Fruit fly (Drosophila melanogaster): Measurements from ENCODE around the gene CG6040.

Gene CG6040

DNA sequence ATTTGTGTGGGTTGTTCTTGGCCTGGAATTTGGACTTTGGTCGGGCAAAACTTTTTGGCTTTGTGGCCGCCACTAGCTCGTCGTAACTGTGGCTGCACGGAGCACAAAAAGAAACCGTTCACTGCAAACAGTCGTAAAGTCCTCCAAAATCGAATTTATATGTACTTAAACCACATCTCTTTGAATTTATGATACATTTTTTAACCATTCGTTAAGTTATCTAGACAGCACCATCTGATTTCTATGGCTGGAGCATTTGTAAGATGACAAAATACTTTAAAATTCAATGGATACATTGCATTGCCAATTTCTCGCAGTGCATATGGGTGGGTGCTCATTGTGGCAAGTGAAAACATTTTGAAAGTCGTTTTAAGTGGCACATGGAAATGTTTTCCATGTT, 7.4 kb downstream of the CG6040 start (continued):
- TF ChIP-seq net (GFP tag; optimal IDR thresholded peaks at IDR 0.05) (peak; percentile 72), pdm3 (GFP tag; optimal IDR thresholded peaks at IDR 0.05) (peak; percentile 60), CG6276 (GFP tag; optimal IDR thresholded peaks at IDR 0.05) (peak; percentile 82), acj6 (GFP tag; optimal IDR thresholded peaks at IDR 0.05) (peak; percentile 57), CG16779 (tag; optimal IDR thresholded peaks at IDR 0.05) (peak; percentile 23), esn (GFP tag; optimal IDR thresholded peaks at IDR 0.05) (peak; percentile 64), lz (GFP tag; optimal IDR thresholded peaks at IDR 0.05) (peak; percentile 43), CG3919 (GFP tag; optimal IDR thresholded peaks at IDR 0.05) (peak; percentile 49)

DNA sequence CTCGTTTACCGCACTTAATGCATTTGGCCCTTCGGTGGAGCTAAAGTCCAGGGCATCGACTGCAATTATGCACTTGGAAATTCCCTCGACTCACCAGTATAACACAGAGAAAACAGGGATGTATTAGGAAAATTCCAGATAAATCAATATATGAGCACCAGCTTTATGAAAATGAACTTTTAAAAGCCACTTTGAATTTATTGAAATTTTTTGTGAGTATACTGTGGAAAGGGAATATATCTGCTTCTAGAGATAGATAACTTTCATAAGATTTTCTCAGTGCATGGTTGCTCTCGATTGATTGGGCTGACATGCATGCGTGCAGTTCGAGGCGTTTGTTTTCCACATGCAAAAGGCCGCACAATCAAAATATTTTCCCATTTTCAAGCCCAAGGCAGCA, 9.1 kb downstream of the CG6040 start:
- TF ChIP-seq CG6792 (GFP tag; optimal IDR thresholded peaks at IDR 0.05) (peak; percentile 60), fkh (GFP tag; optimal IDR thresholded peaks at IDR 0.05) (no peak), Smox (GFP tag; optimal IDR thresholded peaks at IDR 0.05) (peak; percentile 68), Met (GFP tag; optimal IDR thresholded peaks at IDR 0.05) (peak; percentile 68), esn (GFP tag; optimal IDR thresholded peaks at IDR 0.05) (peak; percentile 74), CG8119 (GFP tag; IDR thresholded peaks at IDR 0.05) (peak; percentile 82), Ets96B (tag; optimal IDR thresholded peaks at IDR 0.05) (peak; percentile 80), cyc (GFP tag; optimal IDR thresholded peaks at IDR 0.05) (peak; percentile 58), Sox102F (GFP tag; optimal IDR thresholded peaks at IDR 0.05) (peak; percentile 61), Hr38 (GFP tag; optimal IDR thresholded peaks at IDR 0.05) (no peak), CG9139 (GFP tag; optimal IDR thresholded peaks at IDR 0.05) (peak; percentile 0), Lpt (GFP tag; optimal IDR thresholded peaks at IDR 0.05) (peak; percentile 70), Ets21C (GFP tag; optimal IDR thresholded peaks at IDR 0.05) (peak; percentile 30), acj6 (GFP tag; optimal IDR thresholded peaks at IDR 0.05) (peak; percentile 76), CG10631 (GFP tag; optimal IDR thresholded peaks at IDR 0.05) (peak; percentile 79), CG6276 (GFP tag; optimal IDR thresholded peaks at IDR 0.05) (peak; percentile 67), CG6854 (GFP tag; optimal IDR thresholded peaks at IDR 0.05) (no peak), CG1621 (tag; optimal IDR thresholded peaks at IDR 0.05) (peak; percentile 79), CG31627 (GFP tag; optimal IDR thresholded peaks at IDR 0.05) (peak; percentile 59), CG6808 (GFP tag; optimal IDR thresholded peaks at IDR 0.05) (peak; percentile 84), fd59A (GFP tag; optimal IDR thresholded peaks at IDR 0.05) (peak; percentile 64), Sox15 (GFP tag; optimal IDR thresholded peaks at IDR 0.05) (peak; percentile 44), CG10669 (GFP tag; optimal IDR thresholded peaks at IDR 0.05) (peak; percentile 80), eg (GFP tag; IDR thresholded peaks at IDR 0.05) (peak; percentile 84), net (GFP tag; optimal IDR thresholded peaks at IDR 0.05) (peak; percentile 71), lz (GFP tag; optimal IDR thresholded peaks at IDR 0.05) (peak; percentile 63), CG34406 (GFP tag; optimal IDR thresholded peaks at IDR 0.05) (peak; percentile 70), Gug (GFP tag; IDR thresholded peaks at IDR 0.05) (peak; percentile 81), svp (GFP tag) (peak; percentile 70), CG6163 (GFP tag; IDR thresholded peaks at IDR 0.05) (peak; percentile 83), Sox14 (GFP tag; optimal IDR thresholded peaks at IDR 0.05) (peak; percentile 82), CG11294 (GFP tag; IDR thresholded peaks at IDR 0.05) (peak; percentile 72), topi (GFP tag; optimal IDR thresholded peaks at IDR 0.05) (peak; percentile 58), CG15336 (GFP tag; IDR thresholded peaks at IDR 0.05) (peak; percentile 86), CG16779 (tag; optimal IDR thresholded peaks at IDR 0.05) (peak; percentile 69), CG7368 (GFP tag; optimal IDR thresholded peaks at IDR 0.05) (peak; percentile 64), CG11762 (GFP tag; optimal IDR thresholded peaks at IDR 0.05; ENCODE audit: insufficient read depth) (peak; percentile 68), CG11902 (GFP tag; optimal IDR thresholded peaks at IDR 0.05) (peak; percentile 18), OdsH (GFP tag; optimal IDR thresholded peaks at IDR 0.05) (peak; percentile 79), Eip93F (GFP tag; optimal IDR thresholded peaks at IDR 0.05) (no peak), Hr4 (GFP tag; optimal IDR thresholded peaks at IDR 0.05) (peak; percentile 85), Eip78C (GFP tag) (peak; percentile 92), spab (GFP tag; optimal IDR thresholded peaks at IDR 0.05) (peak; percentile 71), CG4318 (GFP tag; optimal IDR thresholded peaks at IDR 0.05) (peak; percentile 54), vri (GFP tag; optimal IDR thresholded peaks at IDR 0.05) (no peak), Blimp-1 (GFP tag; optimal IDR thresholded peaks at IDR 0.05) (no peak), Hr39 (GFP tag; optimal IDR thresholded peaks at IDR 0.05) (peak; percentile 53), salr (GFP tag; optimal IDR thresholded peaks at IDR 0.05) (peak; percentile 48 to 77)

All from whole organism, prepupa.